Worm (Caenorhabditis elegans) whole organism, young adult: ENCODE measurements around the gene srm-4.

ENCODE experiments used
- B0019.2 ChIP-seq: fragments of 200-800 bp; sonication (Bioruptor generic); conservative IDR thresholded peaks from 2 replicates; pipeline ENCODE4 v1.3.6; 2022; ENCODE audit warnings: missing genetic modification reagents, missing genetic modification characterization, missing compliant biosample characterization
- F57A8.1 ChIP-seq: fragments of 200-800 bp; sonication (Bioruptor generic); optimal IDR thresholded peaks from 2 replicates; lab custom pipeline; 2018; ENCODE audit warnings: mild to moderate bottlenecking, missing genetic modification characterization, moderate library complexity, missing compliant biosample characterization
- K11D2.4 ChIP-seq: fragments of 200-800 bp; sonication (Bioruptor generic); IDR thresholded peaks from 2 replicates; pipeline ENCODE4 v1.3.6; 2022; ENCODE audit warnings: missing genetic modification reagents, missing genetic modification characterization, missing compliant biosample characterization
- attf-6 ChIP-seq: fragments of 200-800 bp; sonication (Bioruptor generic); IDR thresholded peaks from 2 replicates; pipeline ENCODE4 v1.3.6; 2022; ENCODE audit warnings: missing genetic modification reagents, missing genetic modification characterization, missing compliant biosample characterization
- ceh-100 ChIP-seq: fragments of 200-800 bp; sonication (Bioruptor generic); IDR thresholded peaks from 2 replicates; pipeline ENCODE4 v1.3.6; 2022; ENCODE audit warnings: missing genetic modification reagents, missing genetic modification characterization, missing compliant biosample characterization
- let-607 ChIP-seq, 2 experiments: fragments of 200-800 bp in 1 of 2; sonication (Bioruptor generic) in 1 of 2; sonication (generic microtip) in 1 of 2; optimal IDR thresholded peaks; 2 replicates each; lab custom pipeline; 2016 to 2018; ENCODE audit warnings: mild to moderate bottlenecking in 2 of 2, missing compliant biosample characterization in 2 of 2, missing genetic modification characterization in 2 of 2, moderate library complexity in 2 of 2, missing genotype in 1 of 2
- lin-54 ChIP-seq: fragments of 200-800 bp; sonication (Bioruptor generic); optimal IDR thresholded peaks from 2 replicates; lab custom pipeline; 2018; ENCODE audit warnings: mild to moderate bottlenecking, missing genetic modification characterization, missing compliant biosample characterization
- mcd-1 ChIP-seq: fragments of 200-800 bp; sonication (Bioruptor generic); IDR thresholded peaks from 2 replicates; pipeline ENCODE4 v1.3.6; 2022; ENCODE audit warnings: missing genetic modification reagents, missing genetic modification characterization, missing compliant biosample characterization
- snpc-4 ChIP-seq, 5 experiments: fragments of 150-350 bp in 1 of 5; sonication (generic microtip) in 4 of 5; optimal IDR thresholded peaks; 2 replicates each; lab custom pipeline; 2014 to 2018; ENCODE audit warnings: missing genetic modification characterization in 5 of 5, missing biosample characterization in 3 of 5, antibody characterized with exemption in 2 of 5, mild to moderate bottlenecking in 2 of 5, missing compliant biosample characterization in 2 of 5, missing genotype in 2 of 5, moderate library complexity in 2 of 5, missing genetic modification reagents in 1 of 5

ce11 chrV:14317621-14318020 lies 15.6 kb upstream of the srm-4 start:
- no peak for TF ChIP-seq mcd-1
- no peak for TF ChIP-seq B0019.2 (GFP tag; lab: Robert Waterston, UW)
- TF ChIP-seq ceh-100 = no peak
- no peak for TF ChIP-seq snpc-4 (GFP tag; optimal IDR thresholded peaks at IDR 0.05; lab: Kevin White, UChicago)
- no peak for TF ChIP-seq snpc-4 (tag; optimal IDR thresholded peaks at IDR 0.05; lab: Kevin White, UChicago)
- TF ChIP-seq lin-54 (GFP tag; lab: Kevin White, UChicago) = no peak
- TF ChIP-seq F57A8.1 (GFP tag; lab: Kevin White, UChicago) = no peak
- no peak for TF ChIP-seq K11D2.4 (GFP tag; lab: Robert Waterston, UW)
- no peak for TF ChIP-seq let-607 (tag; optimal IDR thresholded peaks at IDR 0.05; lab: Kevin White, UChicago)
- no peak for TF ChIP-seq attf-6 (GFP tag; lab: Robert Waterston, UW)
